Worm (Caenorhabditis elegans) whole organism, dauer: ENCODE measurements around the gene Y62H9A.14.
"Not testable (repeated sequence)": the region's sequence is repeated elsewhere in the genome, so short reads cannot be mapped to it uniquely, and the experiment has no call there.

Experiments
- unc-62 ChIP-seq: sonication (generic microtip); optimal IDR thresholded peaks from 2 replicates; lab custom pipeline; 2017; ENCODE audit warnings: missing biosample characterization, missing genetic modification reagents, missing genetic modification characterization

Gene Y62H9A.14

ce11 chrX:11957246-11957645, 36.2 kb downstream of the Y62H9A.14 start, which contains the start of gene T08D10.5:
TSS of gene T08D10.5 (plus strand) at chrX:11957546.
- no peak for TF ChIP-seq unc-62

ce11 chrX:11959838-11960237, 38.8 kb downstream of the Y62H9A.14 start, which contains the start of gene C49F5.8:
TSS of gene C49F5.8 (plus strand) at chrX:11960138.
- TF ChIP-seq unc-62: no peak

ce11 chrX:11961103-11961502, 40.1 kb downstream of the Y62H9A.14 start, which contains the start of gene C49F5.13:
TSS of gene C49F5.13 (plus strand) at chrX:11961403.
- not testable (repeated sequence) for TF ChIP-seq unc-62

ce11 chrX:11962050-11962788, 41.2 kb downstream of the Y62H9A.14 start:
- no peak for TF ChIP-seq unc-62

ce11 chrX:11963659-11964058, 42.6 kb downstream of the Y62H9A.14 start:
- TF ChIP-seq unc-62: no peak

ce11 chrX:11964555-11964954, 43.5 kb downstream of the Y62H9A.14 start:
- TF ChIP-seq unc-62: no peak

- no peak for TF ChIP-seq unc-62
These were observed 44.1 kb downstream of the Y62H9A.14 start for ce11 chrX:11965163-11965562.

ce11 chrX:11965663-11966304, 44.8 kb downstream of the Y62H9A.14 start, which contains the start of gene sams-1:
TSS of gene sams-1 (plus strand) at chrX:11965962.
- TF ChIP-seq unc-62: no peak

- TF ChIP-seq unc-62: no peak
These were observed 46.0 kb downstream of the Y62H9A.14 start for ce11 chrX:11967034-11967433.

- TF ChIP-seq unc-62: no peak
These were observed 47.1 kb downstream of the Y62H9A.14 start for ce11 chrX:11968024-11968598.

- no peak for TF ChIP-seq unc-62
These were observed 48.1 kb downstream of the Y62H9A.14 start for ce11 chrX:11969085-11969484.

ce11 chrX:11969554-11969953, 48.5 kb downstream of the Y62H9A.14 start:
- TF ChIP-seq unc-62: no peak

- TF ChIP-seq unc-62: no peak
These were observed 50.3 kb downstream of the Y62H9A.14 start for ce11 chrX:11971323-11971722.
